Worm (Caenorhabditis elegans) whole organism, midembryonic: ENCODE measurements around the gene copz-1.

Experiments
- T22C8.4 ChIP-seq: fragments of 200-800 bp; sonication (Bioruptor generic); IDR thresholded peaks from 2 replicates; pipeline ENCODE4 v1.3.6; 2022; ENCODE audit warnings: missing genetic modification characterization, missing compliant biosample characterization
- flt-1 ChIP-seq: fragments of 200-800 bp; sonication (Bioruptor generic); IDR thresholded peaks from 2 replicates; pipeline ENCODE4 v1.3.6; 2022; ENCODE audit warnings: missing genetic modification characterization, missing compliant biosample characterization
- klf-2 ChIP-seq: fragments of 200-800 bp; sonication (Bioruptor generic); conservative IDR thresholded peaks from 2 replicates; pipeline ENCODE4 v1.3.6; 2022; ENCODE audit warnings: missing genetic modification reagents, missing genetic modification characterization, missing compliant biosample characterization
- ref-1 ChIP-seq: fragments of 200-800 bp; sonication (Bioruptor generic); conservative IDR thresholded peaks from 2 replicates; pipeline ENCODE4 v1.3.6; 2022; ENCODE audit warnings: missing genetic modification reagents, missing genetic modification characterization, missing compliant biosample characterization
- tab-1 ChIP-seq: fragments of 200-800 bp; sonication (Bioruptor generic); IDR thresholded peaks from 2 replicates; pipeline ENCODE4 v1.3.6; 2022; ENCODE audit warnings: missing genetic modification characterization, missing compliant biosample characterization
- ztf-23 ChIP-seq: fragments of 200-800 bp; sonication (Bioruptor generic); IDR thresholded peaks from 2 replicates; pipeline ENCODE4 v1.3.6; 2022; ENCODE audit warnings: missing genetic modification reagents, missing genetic modification characterization, missing compliant biosample characterization
- ztf-29 ChIP-seq: fragments of 200-800 bp; sonication (Bioruptor generic); IDR thresholded peaks from 2 replicates; pipeline ENCODE4 v1.3.6; 2022; ENCODE audit warnings: missing genetic modification reagents, missing genetic modification characterization, missing compliant biosample characterization

ce11 chrII:10912995-10913394 lies 40.3 kb downstream of the copz-1 start:
- TF ChIP-seq flt-1 (GFP tag; lab: Robert Waterston, UW) = no peak
- TF ChIP-seq ref-1 (GFP tag; lab: Robert Waterston, UW) = no peak
- no peak for TF ChIP-seq tab-1
- TF ChIP-seq ztf-23 (GFP tag; lab: Robert Waterston, UW) = no peak
- TF ChIP-seq ztf-29 (GFP tag; lab: Robert Waterston, UW) = no peak
- no peak for TF ChIP-seq T22C8.4 (GFP tag; lab: Robert Waterston, UW)
- TF ChIP-seq klf-2 (GFP tag; lab: Robert Waterston, UW) = no peak
